Worm (Caenorhabditis elegans): Measurements from ENCODE around the gene C15H11.10.

Gene C15H11.10

DNA sequence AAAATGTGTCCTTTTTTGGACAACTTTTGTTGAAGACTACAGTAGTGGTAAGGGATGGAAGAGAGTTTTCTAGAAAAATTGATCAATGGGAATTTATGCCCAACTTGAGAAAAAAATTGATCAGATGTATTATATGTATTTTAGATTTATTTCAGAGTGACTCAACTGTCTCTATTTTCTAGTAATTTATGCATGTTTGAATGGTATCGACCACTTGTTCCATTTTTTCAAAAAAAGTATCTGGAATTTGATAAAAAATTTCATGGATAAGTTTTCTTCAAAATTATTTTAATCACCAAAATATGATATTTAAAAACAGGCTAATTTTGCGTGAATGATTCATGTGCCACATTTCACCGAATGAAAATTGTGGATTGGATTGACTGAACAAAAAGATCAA is at the start of gene C15H11.10:
C15H11.10 (plus strand) TSS at position 301 of the 400 bp plus-strand sequence.
- no peak for TF ChIP-seq him-1 (tag; optimal IDR thresholded peaks at IDR 0.05)

DNA sequence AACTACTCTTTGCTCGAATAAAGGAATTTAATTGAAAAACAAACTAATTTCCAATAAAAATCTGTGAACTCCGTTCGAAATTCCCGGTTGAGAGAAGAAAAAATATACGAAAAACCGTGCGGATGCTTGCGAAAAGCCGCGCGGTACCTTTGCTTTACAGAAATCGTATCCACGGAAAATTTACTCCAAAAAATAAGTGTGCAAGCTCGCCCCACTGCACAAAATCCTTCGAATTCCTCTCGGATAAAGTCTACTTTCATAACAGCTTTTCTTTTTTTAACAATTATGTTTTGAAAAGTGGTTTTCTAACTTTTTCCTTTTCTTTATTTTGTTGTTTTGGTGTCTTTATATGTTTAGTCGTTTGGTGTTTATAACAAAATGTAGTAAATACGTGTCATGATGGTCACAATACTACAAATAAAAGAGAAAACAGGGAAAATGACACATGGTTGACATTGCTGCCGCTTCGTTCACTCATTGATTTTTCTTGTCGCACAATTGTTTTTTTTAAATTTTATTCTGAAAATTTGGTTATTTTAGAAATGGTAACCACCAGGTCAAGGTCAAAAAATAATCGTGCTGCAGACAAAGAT is 44.6 kb upstream of the C15H11.10 start, which contains the start of gene cept-2:
cept-2 (plus strand) TSS at position 533 of the 593 bp plus-strand sequence.
- peak; percentile 59 for TF ChIP-seq him-1 (tag; optimal IDR thresholded peaks at IDR 0.05)
- no peak for TF ChIP-seq dao-5 (tag; optimal IDR thresholded peaks at IDR 0.05)
- peak; percentile 97 for TF ChIP-seq W03F9.2 (tag; optimal IDR thresholded peaks at IDR 0.05)

DNA sequence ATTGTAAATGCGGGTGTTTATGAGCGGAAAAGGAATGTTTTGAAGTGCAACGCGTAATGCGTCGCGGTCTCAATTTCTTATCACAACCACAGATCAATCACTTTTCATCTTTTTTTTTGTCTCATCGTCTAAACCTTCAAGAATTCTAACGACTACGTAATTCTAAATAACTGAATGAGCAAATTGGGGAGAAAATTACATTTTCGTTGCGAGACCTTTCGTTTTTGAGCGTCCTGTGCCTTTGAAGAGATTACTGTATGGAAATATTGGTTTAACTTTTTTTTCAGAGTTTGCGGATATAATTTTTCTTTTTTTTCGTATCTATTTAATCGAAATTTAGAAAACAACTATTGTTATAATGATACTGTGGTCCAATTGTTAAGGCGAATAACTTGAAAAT is 41.4 kb upstream of the C15H11.10 start:
- TF ChIP-seq him-1 (tag; optimal IDR thresholded peaks at IDR 0.05): no peak
- TF ChIP-seq dao-5 (tag; optimal IDR thresholded peaks at IDR 0.05): no peak
- no peak for TF ChIP-seq W03F9.2 (tag; optimal IDR thresholded peaks at IDR 0.05)

DNA sequence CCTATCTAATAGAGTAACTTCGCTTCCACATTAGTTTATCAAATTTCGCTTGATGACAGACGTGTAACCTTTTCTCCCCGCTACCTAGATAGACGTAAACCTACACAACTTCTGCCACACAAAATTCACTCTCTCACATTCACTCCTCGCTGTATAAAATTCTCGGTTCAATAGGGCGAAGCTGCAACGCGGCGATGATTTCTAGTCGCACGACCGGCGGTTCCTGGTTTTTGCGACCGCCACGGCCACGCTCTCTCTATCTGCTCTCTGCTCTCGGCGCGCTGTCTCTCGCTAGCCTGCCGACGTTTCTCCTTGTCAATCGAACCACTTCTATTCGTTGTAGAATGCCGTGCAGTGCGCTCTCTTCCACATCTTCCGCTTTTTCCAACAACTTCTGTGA is 41.0 kb upstream of the C15H11.10 start:
- TF ChIP-seq him-1 (tag; optimal IDR thresholded peaks at IDR 0.05): peak; percentile 50
- TF ChIP-seq W03F9.2 (tag; optimal IDR thresholded peaks at IDR 0.05): peak; percentile 67
- no peak for TF ChIP-seq dao-5 (tag; optimal IDR thresholded peaks at IDR 0.05)

DNA sequence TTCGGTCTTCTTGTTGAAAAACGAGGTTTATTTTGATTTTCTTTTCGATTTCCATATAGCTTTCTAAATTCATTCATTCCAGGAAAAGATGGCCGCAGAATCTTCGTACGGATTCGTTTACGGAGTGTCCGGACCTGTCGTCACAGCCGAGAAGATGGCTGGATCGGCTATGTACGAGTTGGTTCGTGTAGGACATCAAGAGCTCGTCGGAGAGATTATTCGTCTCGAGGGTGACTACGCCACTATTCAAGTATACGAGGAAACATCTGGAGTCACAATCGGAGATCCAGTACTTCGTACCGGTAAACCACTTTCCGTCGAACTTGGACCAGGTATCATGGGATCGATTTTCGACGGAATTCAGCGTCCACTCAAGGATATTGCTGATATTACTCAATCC is 40.3 kb upstream of the C15H11.10 start, which contains the start of gene vha-13:
vha-13 (plus strand) TSS at position 81 of the 400 bp plus-strand sequence.
- TF ChIP-seq W03F9.2 (tag; optimal IDR thresholded peaks at IDR 0.05) (no peak), dao-5 (tag; optimal IDR thresholded peaks at IDR 0.05) (no peak), him-1 (tag; optimal IDR thresholded peaks at IDR 0.05) (no peak)

DNA sequence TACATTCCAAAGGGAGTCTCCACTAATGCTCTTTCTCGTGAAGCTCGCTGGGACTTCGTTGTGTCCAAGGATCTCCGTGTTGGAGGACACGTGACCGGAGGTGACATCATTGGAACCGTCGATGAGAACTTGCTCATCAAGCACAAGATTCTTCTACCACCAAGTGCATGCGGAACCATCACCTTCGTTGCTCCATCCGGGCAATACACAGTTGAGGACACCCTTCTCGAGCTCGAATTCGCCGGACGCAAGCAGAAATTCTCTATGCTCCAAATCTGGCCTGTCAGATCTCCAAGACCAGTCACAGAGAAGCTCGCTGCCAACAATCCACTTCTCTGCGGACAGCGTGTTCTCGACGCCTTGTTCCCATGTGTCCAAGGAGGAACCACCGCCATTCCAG is 39.9 kb upstream of the C15H11.10 start:
- TF ChIP-seq him-1 (tag; optimal IDR thresholded peaks at IDR 0.05): no peak
- TF ChIP-seq W03F9.2 (tag; optimal IDR thresholded peaks at IDR 0.05): no peak
- no peak for TF ChIP-seq dao-5 (tag; optimal IDR thresholded peaks at IDR 0.05)

DNA sequence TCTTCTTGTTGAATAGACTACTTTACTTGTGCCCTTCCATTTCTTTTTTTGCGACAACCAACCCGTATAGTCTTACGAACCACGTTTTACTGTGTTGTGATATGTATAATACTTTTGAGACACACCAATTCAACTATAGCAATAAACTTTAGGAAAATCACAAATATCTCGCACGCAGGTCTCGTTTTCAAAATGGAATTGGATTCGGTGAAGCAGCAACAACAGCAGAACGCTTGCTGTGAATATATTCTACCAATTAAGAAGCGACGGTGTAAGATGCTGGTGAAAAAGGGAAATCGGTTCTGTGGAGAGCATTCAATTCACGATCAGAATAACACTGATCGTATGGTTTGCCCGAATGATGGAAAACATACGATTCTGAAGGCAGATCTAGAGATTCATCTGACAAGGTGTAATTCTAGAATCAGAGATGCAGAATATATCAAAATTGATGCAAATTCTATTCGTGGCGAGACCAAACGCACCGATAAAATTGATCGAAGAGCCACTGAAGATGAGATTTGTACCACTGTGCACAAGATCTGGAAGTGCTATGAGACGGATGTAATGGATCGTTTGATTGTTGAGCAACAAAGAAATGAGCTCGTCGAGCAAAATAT is 37.6 kb upstream of the C15H11.10 start, which contains the start of gene Y49A3A.3:
Y49A3A.3 (plus strand) TSS at position 153 of the 620 bp plus-strand sequence.
- TF ChIP-seq him-1 (tag; optimal IDR thresholded peaks at IDR 0.05) (no peak), dao-5 (tag; optimal IDR thresholded peaks at IDR 0.05) (peak; percentile 71)

DNA sequence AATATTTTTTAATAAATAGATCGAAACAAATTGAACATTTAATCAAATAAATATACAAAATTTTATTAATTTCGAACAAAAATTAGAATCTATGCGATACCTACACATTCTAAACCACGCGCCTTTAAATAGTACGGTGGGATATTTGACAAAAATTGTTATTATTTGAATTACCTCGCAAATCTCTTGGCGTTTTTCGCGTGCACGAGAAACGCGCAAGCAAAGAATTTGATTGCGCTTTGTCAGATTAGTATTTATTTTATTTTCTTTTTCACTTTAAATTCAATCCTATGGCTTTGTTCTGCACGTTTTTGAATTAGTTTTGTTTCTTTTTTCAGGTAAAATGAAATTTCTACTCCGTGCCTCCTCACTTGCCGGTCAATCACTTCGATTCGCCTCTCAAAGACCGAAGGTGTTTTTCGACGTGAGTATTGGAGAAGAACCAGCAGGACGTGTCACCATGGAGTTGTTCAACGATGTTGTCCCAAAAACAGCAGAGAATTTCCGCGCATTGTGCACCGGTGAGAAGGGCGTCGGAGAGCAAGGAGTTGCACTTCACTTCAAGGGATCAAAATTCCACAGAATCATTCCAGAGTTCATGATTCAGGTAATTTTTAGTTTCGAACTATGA is 36.1 kb upstream of the C15H11.10 start, which contains the start of gene cyn-1:
cyn-1 (plus strand) TSS at position 339 of the 631 bp plus-strand sequence.
- peak; percentile 89 for TF ChIP-seq W03F9.2 (tag; optimal IDR thresholded peaks at IDR 0.05)
- peak; percentile 53 for TF ChIP-seq him-1 (tag; optimal IDR thresholded peaks at IDR 0.05)
- no peak for TF ChIP-seq dao-5 (tag; optimal IDR thresholded peaks at IDR 0.05)

DNA sequence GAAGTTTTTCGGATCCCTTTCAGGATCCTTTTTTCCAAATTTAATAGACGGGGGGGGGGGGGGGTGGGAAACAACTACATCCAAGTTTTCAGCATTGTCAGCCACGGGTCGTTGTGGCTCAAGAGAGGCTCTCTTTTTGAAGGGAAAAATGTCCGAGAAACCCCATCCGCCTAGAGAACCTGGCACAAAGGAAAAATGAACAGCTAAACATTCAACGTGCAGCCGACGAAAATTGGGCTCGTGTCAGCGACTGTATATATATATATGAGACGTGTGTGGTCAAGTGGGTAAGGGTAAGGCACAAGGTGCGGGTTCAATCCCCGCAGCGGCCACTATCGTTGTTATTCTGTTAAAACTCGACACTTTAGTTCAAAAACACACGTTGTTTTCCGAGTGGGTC is 33.4 kb upstream of the C15H11.10 start, which contains the start of gene Y49A3A.4:
Y49A3A.4 (minus strand) TSS at position 314 of the 400 bp plus-strand sequence.
- TF ChIP-seq W03F9.2 (tag; optimal IDR thresholded peaks at IDR 0.05): no peak
- TF ChIP-seq dao-5 (tag; optimal IDR thresholded peaks at IDR 0.05): no peak
- TF ChIP-seq him-1 (tag; optimal IDR thresholded peaks at IDR 0.05): no peak

DNA sequence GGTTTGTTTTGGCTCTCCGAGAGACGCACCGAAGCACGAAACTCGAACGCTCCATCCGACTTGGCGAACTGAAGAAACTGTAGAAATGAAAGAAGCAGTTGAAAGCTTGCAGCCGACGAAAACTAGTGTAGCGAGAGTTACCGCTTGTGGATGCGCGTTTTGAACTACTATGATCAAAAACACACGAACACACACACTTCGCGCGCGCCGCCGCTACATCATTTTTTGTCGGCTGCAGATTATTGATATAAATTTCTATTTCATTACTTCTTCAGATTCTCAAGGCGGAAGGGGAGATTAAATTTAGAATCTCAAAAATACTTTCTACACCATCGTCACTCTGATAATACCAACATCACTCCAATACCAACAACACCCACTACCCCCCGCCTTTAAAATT is 30.0 kb upstream of the C15H11.10 start:
- TF ChIP-seq him-1 (tag; optimal IDR thresholded peaks at IDR 0.05) (no peak), dao-5 (tag; optimal IDR thresholded peaks at IDR 0.05) (no peak), W03F9.2 (tag; optimal IDR thresholded peaks at IDR 0.05) (no peak)

DNA sequence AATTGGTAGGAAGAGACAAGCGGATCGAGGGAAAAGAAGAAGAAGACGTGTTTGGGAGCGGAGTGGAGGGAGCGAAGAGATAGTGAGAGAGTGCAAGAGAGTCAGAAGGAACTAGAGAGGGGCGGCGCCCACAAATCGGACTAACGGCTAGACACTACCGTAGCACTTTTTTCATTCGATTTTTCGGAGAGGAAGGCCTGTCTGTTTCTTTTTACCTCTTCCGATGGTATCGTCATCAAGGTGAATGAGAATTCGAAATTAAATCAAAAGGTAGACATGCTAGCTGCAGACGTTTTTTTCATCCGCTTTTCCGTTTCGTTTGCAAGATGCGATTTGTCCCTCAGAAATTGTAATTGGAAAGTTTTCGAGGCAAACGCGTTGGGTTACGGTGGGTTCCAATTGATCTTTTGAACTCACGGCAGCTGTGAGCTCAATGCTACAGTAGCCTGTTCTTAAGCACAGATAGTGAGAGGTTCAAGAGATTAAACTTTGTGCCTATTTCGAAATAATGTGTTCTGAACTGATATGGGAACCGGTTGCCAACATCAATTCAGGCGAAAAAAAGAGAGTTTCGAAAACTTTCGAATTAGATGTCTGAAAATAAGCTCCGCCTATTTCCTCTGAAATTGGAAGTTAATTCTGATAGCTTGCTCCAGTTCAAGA is 27.2 kb upstream of the C15H11.10 start:
- TF ChIP-seq him-1 (tag; optimal IDR thresholded peaks at IDR 0.05): no peak
- no peak for TF ChIP-seq dao-5 (tag; optimal IDR thresholded peaks at IDR 0.05)
- TF ChIP-seq W03F9.2 (tag; optimal IDR thresholded peaks at IDR 0.05): no peak

DNA sequence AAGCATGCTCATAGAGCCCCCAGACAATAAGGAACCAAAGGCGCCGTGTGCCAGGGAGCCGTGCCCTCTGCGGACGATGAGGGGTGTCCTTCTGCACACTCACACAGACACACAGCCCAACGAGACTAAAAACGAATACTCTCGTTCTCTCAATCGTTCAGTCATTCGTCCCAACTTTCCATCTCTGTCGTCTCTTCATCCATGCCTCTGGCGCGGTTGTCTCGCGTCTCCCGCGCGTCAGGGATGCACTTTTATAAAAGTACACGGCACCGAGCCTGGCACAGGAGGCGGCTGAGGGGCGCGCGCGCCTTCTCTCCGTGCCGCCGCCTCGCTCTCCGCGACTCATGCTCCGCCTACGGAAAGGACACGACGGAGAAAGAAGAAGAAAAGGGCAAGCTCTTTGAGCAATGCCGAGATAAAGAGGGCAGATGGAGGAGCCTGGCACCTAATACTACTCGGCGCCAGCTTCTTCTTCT is 25.4 kb upstream of the C15H11.10 start:
- TF ChIP-seq dao-5 (tag; optimal IDR thresholded peaks at IDR 0.05) (no peak), him-1 (tag; optimal IDR thresholded peaks at IDR 0.05) (peak; percentile 85), W03F9.2 (tag; optimal IDR thresholded peaks at IDR 0.05) (no peak)

DNA sequence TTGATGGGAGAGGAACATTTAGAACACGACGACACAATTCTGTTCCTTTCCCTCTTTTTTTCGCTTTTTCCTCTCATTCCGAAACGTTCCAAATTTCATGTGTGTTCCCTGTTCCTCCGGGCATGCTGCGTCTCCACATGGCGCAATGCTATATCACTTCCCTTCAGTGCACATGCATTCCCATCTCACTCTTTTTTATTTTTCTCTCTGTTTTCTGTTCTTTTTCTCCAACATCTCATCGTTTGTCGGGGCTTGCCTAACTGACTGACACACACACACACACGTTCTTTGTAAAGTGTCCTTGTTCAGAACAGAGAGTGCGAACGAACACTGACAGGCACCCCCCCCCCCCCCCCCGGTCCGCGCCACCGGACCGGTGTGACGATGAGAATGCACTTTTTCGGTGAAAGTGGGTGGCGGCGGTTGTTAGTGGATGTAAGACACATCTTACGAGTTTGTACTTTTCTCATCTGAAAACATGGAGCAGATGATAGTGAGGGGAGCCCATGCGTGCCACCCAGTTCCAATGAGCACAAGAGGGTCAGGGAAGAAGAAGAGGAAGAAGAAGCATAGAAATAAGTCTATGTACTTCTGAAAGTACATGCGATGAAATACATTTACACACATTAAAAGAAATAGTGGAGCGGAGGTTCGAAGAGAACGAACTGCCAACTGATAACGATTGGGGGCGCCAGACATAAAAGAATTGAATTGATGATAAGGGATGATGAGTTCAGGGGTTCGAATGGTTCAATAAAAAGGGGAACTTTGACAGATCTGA is 23.5 kb upstream of the C15H11.10 start:
- TF ChIP-seq dao-5 (tag; optimal IDR thresholded peaks at IDR 0.05) (no peak), W03F9.2 (tag; optimal IDR thresholded peaks at IDR 0.05) (peak; percentile 14), him-1 (tag; optimal IDR thresholded peaks at IDR 0.05) (peak; percentile 22)
